Fruit fly (Drosophila melanogaster) whole organism, embryonic: ENCODE measurements around the gene CG17344.

ENCODE experiments used
- Adf1 ChIP-seq: fragments of 200-800 bp; sonication (Bioruptor generic); IDR thresholded peaks from 2 replicates; pipeline ENCODE4 v1.3.6; 2022; ENCODE audit warnings: missing biosample characterization, missing genetic modification characterization
- CG4730 ChIP-seq: fragments of 200-800 bp; sonication (Bioruptor generic); IDR thresholded peaks from 2 replicates; pipeline ENCODE4 v1.3.6; 2022; ENCODE audit warnings: missing biosample characterization, missing genetic modification characterization
- chinmo ChIP-seq: fragments of 200-800 bp; sonication (Bioruptor generic); IDR thresholded peaks from 4 replicates; pipeline ENCODE4 v1.3.6; 2022; ENCODE audit warnings: missing biosample characterization, missing genetic modification characterization; ENCODE audit not compliant: partially characterized antibody
- exex ChIP-seq: fragments of 200-800 bp; sonication (Bioruptor generic); optimal IDR thresholded peaks from 4 replicates; lab custom pipeline; 2018; ENCODE audit warnings: missing biosample characterization, mild to moderate bottlenecking, missing genetic modification characterization, moderate library complexity
- pho ChIP-seq: fragments of 200-800 bp; sonication (Bioruptor generic); optimal IDR thresholded peaks from 2 replicates; lab custom pipeline; 2016; ENCODE audit warnings: missing biosample characterization, missing genetic modification characterization

CG17344 gene

DNA sequence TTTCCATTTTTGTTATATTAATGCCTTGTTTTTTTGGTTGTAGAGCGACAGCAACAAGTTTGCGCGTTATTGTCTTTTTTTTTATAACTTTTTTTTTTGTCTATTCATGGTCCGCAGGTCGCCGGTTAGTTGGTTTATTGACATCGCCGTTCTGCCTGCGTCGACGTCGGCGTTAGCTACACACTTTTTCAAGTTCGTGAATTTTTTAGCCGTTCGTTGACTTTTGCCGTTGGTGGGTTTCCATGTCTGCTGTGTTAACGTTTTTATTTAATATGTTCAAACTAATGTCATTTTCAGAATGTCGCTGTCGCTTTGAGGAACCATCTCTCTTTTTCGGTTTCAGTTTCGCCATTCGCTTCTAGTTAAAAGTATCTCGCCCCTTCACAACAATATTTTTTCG, 44.8 kb downstream of the CG17344 start:
- TF ChIP-seq Adf1 (GFP tag; lab: Robert Waterston, UW) (peak; percentile 78), pho (no peak), chinmo (GFP tag; lab: Robert Waterston, UW) (0 out of 4 replicates have a peak, but pooled peaks have one; percentile 60), CG4730 (GFP tag; lab: Robert Waterston, UW) (no peak), exex (tag; lab: Kevin White, UChicago) (no peak)
